Fruit fly (Drosophila melanogaster): ENCODE results near the gene Arp5.
A peak's percentile ranks its signal among the peaks of the same experiment; 100 is the strongest.

Arp5 gene

DNA sequence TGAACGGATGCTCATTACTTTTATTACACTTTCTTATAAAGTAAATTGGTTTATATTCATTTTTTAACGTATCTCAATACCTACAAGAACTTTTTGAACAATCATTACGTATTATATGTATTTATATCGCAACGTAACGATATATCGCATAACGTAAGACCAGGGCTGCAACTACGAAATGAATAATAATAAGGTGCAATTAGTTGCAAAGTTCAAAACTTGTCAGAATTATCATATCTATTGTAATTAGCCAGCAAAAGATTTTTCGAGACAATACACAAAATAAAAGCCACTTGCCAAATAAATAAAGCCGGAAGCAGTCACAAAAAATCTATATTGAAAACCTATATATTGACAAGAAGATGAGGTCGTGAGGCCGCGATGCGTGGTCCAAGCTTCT is 30.0 kb downstream of the Arp5 start (continued):
- no peak for TF ChIP-seq Kr (GFP tag; optimal IDR thresholded peaks at IDR 0.05)
- peak; percentile 59 for TF ChIP-seq CG30403 (GFP tag; optimal IDR thresholded peaks at IDR 0.05)
- peak; percentile 72; the same call in 2 of the 3 replicates for TF ChIP-seq knrl (GFP tag; IDR thresholded peaks at IDR 0.05; ENCODE audit: partially characterized antibody)
- TF ChIP-seq Lim3 (GFP tag; IDR thresholded peaks at IDR 0.05) = no peak
- peak; percentile 20 for TF ChIP-seq bcd (GFP tag; optimal IDR thresholded peaks at IDR 0.05)
- no peak for TF ChIP-seq CkIIα-i1 (GFP tag; IDR thresholded peaks at IDR 0.05)
- TF ChIP-seq Ada2b (GFP tag; IDR thresholded peaks at IDR 0.05) = peak; percentile 47; the same call in 1 of the 2 replicates
- no peak for TF ChIP-seq D19A (tag; optimal IDR thresholded peaks at IDR 0.05)
- TF ChIP-seq CG43689 (GFP tag; IDR thresholded peaks at IDR 0.05) = no peak
- no peak for TF ChIP-seq eve (GFP tag; optimal IDR thresholded peaks at IDR 0.05)
- TF ChIP-seq Myb (GFP tag; optimal IDR thresholded peaks at IDR 0.05) = peak; percentile 53
- TF ChIP-seq Hmr (GFP tag; optimal IDR thresholded peaks at IDR 0.05) = peak; percentile 43
- no peak for TF ChIP-seq cg (GFP tag; optimal IDR thresholded peaks at IDR 0.05)
- TF ChIP-seq CTCF (GFP tag; optimal IDR thresholded peaks at IDR 0.05) = no peak
- TF ChIP-seq toy (GFP tag; IDR thresholded peaks at IDR 0.05) = no peak
- TF ChIP-seq hb (GFP tag; IDR thresholded peaks at IDR 0.05; ENCODE audit: partially characterized antibody) = no peak; the same call in 1 of the 3 replicates
- no peak for TF ChIP-seq YL-1 (GFP tag; optimal IDR thresholded peaks at IDR 0.05)
- no peak for TF ChIP-seq Max (GFP tag; optimal IDR thresholded peaks at IDR 0.05)
- no peak for TF ChIP-seq Hey (tag; optimal IDR thresholded peaks at IDR 0.05)
- peak; percentile 57 for TF ChIP-seq Xbp1 (GFP tag; optimal IDR thresholded peaks at IDR 0.05)
- no peak for TF ChIP-seq CrebB (tag; optimal IDR thresholded peaks at IDR 0.05)
- TF ChIP-seq C15 (GFP tag; IDR thresholded peaks at IDR 0.05) = no peak
- TF ChIP-seq so (GFP tag; IDR thresholded peaks at IDR 0.05) = no peak
- no peak for TF ChIP-seq CG31441 (GFP tag; IDR thresholded peaks at IDR 0.05)
- no peak for TF ChIP-seq dysf (GFP tag; IDR thresholded peaks at IDR 0.05)
- peak; percentile 70 for TF ChIP-seq BEAF-32 (GFP tag; optimal IDR thresholded peaks at IDR 0.05)
- TF ChIP-seq row (GFP tag; IDR thresholded peaks at IDR 0.05) = peak; percentile 66
- TF ChIP-seq ab (GFP tag; optimal IDR thresholded peaks at IDR 0.05) = no peak
- peak; percentile 79 for TF ChIP-seq Scr (GFP tag; IDR thresholded peaks at IDR 0.05; ENCODE audit: partially characterized antibody)
- TF ChIP-seq CG7786 (GFP tag; optimal IDR thresholded peaks at IDR 0.05) = peak; percentile 42
- TF ChIP-seq lov (optimal IDR thresholded peaks at IDR 0.05) = no peak
- no peak for TF ChIP-seq lov (GFP tag; IDR thresholded peaks at IDR 0.05)
- TF ChIP-seq eyg (GFP tag; optimal IDR thresholded peaks at IDR 0.05) = peak; percentile 15
- no peak for TF ChIP-seq CG14965 (GFP tag; optimal IDR thresholded peaks at IDR 0.05; ENCODE audit: borderline replicate concordance)
- no peak for TF ChIP-seq jing (GFP tag; optimal IDR thresholded peaks at IDR 0.05)
- TF ChIP-seq CG6175 (GFP tag; IDR thresholded peaks at IDR 0.05) = no peak
- TF ChIP-seq pita (GFP tag; optimal IDR thresholded peaks at IDR 0.05) = no peak
- TF ChIP-seq fd96Cb (tag; optimal IDR thresholded peaks at IDR 0.05) = peak; percentile 3
- no peak for TF ChIP-seq CG11723 (GFP tag; optimal IDR thresholded peaks at IDR 0.05)
- TF ChIP-seq pnt (GFP tag; optimal IDR thresholded peaks at IDR 0.05) = no peak
- no peak for TF ChIP-seq CG11695 (GFP tag; IDR thresholded peaks at IDR 0.05)
- no peak for TF ChIP-seq Gsc (GFP tag; IDR thresholded peaks at IDR 0.05)
- peak; percentile 12 for TF ChIP-seq CG16863 (GFP tag; optimal IDR thresholded peaks at IDR 0.05)
- no peak for TF ChIP-seq fd102C (GFP tag; optimal IDR thresholded peaks at IDR 0.05)
- TF ChIP-seq zf30C (GFP tag; optimal IDR thresholded peaks at IDR 0.05) = no peak
- TF ChIP-seq wdn (GFP tag; IDR thresholded peaks at IDR 0.05) = no peak
- TF ChIP-seq pzg (GFP tag; optimal IDR thresholded peaks at IDR 0.05) = peak; percentile 55
- no peak for TF ChIP-seq Hmx (GFP tag; optimal IDR thresholded peaks at IDR 0.05)
- TF ChIP-seq wor (GFP tag; IDR thresholded peaks at IDR 0.05) = no peak
- no peak for TF ChIP-seq pho (GFP tag; optimal IDR thresholded peaks at IDR 0.05)
- TF ChIP-seq CG17802 (tag; optimal IDR thresholded peaks at IDR 0.05) = no peak
- no peak for TF ChIP-seq gt (GFP tag; IDR thresholded peaks at IDR 0.05)
- no peak for TF ChIP-seq CG4328 (GFP tag; optimal IDR thresholded peaks at IDR 0.05)
